Fruit fly (Drosophila melanogaster): ENCODE data around the gene CG5281.
A peak's percentile ranks its signal among the peaks of the same experiment; 100 is the strongest.

The CG5281 gene

DNA sequence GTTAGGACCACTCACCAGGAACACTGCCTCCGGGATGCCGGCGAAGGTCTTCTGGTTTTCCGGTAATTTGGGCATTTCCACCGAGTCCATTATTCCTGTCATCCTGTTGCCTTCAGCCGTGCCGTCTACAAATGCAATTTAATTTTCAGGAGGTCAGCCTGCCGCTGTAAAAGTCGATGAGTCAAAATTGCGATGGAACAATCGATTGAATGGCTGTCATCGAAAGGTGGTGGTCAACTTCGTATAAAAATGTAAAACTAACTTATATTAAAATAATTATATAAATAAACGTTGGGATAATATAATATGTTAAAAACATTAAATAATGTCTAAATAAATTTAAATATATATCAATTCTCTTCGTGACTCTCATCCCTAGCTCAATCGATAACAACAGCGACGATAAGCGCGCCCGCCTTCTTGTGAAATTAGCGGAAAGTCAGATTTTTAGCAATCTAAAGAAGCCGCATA lies 25.9 kb upstream of the CG5281 start, which contains the start of the genes mgr and Irbp (continued):
- peak; percentile 82 for TF ChIP-seq ATbp (GFP tag; optimal IDR thresholded peaks at IDR 0.05)
- peak; percentile 8 for TF ChIP-seq CG7786 (GFP tag; optimal IDR thresholded peaks at IDR 0.05)
- no peak for TF ChIP-seq Hey (tag; optimal IDR thresholded peaks at IDR 0.05)
- TF ChIP-seq al (GFP tag; IDR thresholded peaks at IDR 0.05): peak; percentile 95
- no peak for TF ChIP-seq CG4282 (GFP tag; optimal IDR thresholded peaks at IDR 0.05)
- TF ChIP-seq CG1529 (GFP tag; optimal IDR thresholded peaks at IDR 0.05): peak; percentile 66
- TF ChIP-seq CG6683 (GFP tag; optimal IDR thresholded peaks at IDR 0.05): peak; percentile 81
- peak; percentile 95 for TF ChIP-seq CG7271 (tag; optimal IDR thresholded peaks at IDR 0.05)
- TF ChIP-seq Gsc (GFP tag; IDR thresholded peaks at IDR 0.05): peak; percentile 53
- TF ChIP-seq CG13287 (GFP tag; IDR thresholded peaks at IDR 0.05; ENCODE audit: partially characterized antibody): peak; percentile 93
- peak; percentile 82 for TF ChIP-seq Poxn (GFP tag; IDR thresholded peaks at IDR 0.05)
- peak; percentile 90 for TF ChIP-seq C15 (GFP tag; IDR thresholded peaks at IDR 0.05)
- TF ChIP-seq eve (GFP tag; optimal IDR thresholded peaks at IDR 0.05): no peak
- TF ChIP-seq Nf-YC (tag; optimal IDR thresholded peaks at IDR 0.05): peak; percentile 77
- TF ChIP-seq CG16813 (GFP tag; IDR thresholded peaks at IDR 0.05; ENCODE audit: partially characterized antibody): peak; percentile 83
- peak; percentile 77 for TF ChIP-seq sens-2 (GFP tag; IDR thresholded peaks at IDR 0.05)
- peak; percentile 68 for TF ChIP-seq Dp (GFP tag; optimal IDR thresholded peaks at IDR 0.05)
- no peak for TF ChIP-seq dmrt99B (tag; optimal IDR thresholded peaks at IDR 0.05)
- peak; percentile 90 for TF ChIP-seq kay (GFP tag; optimal IDR thresholded peaks at IDR 0.05)
- peak; percentile 69 for TF ChIP-seq nerfin-2 (GFP tag; IDR thresholded peaks at IDR 0.05; ENCODE audit: partially characterized antibody)
- TF ChIP-seq CG15696 (tag; optimal IDR thresholded peaks at IDR 0.05): peak; percentile 95
- no peak for TF ChIP-seq aop (GFP tag; IDR thresholded peaks at IDR 0.05)
- peak; percentile 85 for TF ChIP-seq CG18764 (GFP tag; optimal IDR thresholded peaks at IDR 0.05)
- peak; percentile 73 for TF ChIP-seq trh (GFP tag; optimal IDR thresholded peaks at IDR 0.05)
- peak; percentile 91 for TF ChIP-seq Taf1 (GFP tag; IDR thresholded peaks at IDR 0.05)
- no peak for TF ChIP-seq h (optimal IDR thresholded peaks at IDR 0.05)
- TF ChIP-seq Rfx (GFP tag; IDR thresholded peaks at IDR 0.05): peak; percentile 97
- peak; percentile 84 for TF ChIP-seq fd102C (GFP tag; optimal IDR thresholded peaks at IDR 0.05)
- TF ChIP-seq CG10147 (GFP tag; optimal IDR thresholded peaks at IDR 0.05): peak; percentile 92
- TF ChIP-seq MESR4 (GFP tag; optimal IDR thresholded peaks at IDR 0.05): peak; percentile 73
- peak; percentile 83 for TF ChIP-seq unc-4 (GFP tag; IDR thresholded peaks at IDR 0.05; ENCODE audit: partially characterized antibody)
- no peak for TF ChIP-seq abd-A (tag; optimal IDR thresholded peaks at IDR 0.05)
- TF ChIP-seq CG31224 (GFP tag; IDR thresholded peaks at IDR 0.05): peak; percentile 85
- no peak for TF ChIP-seq CG4854 (GFP tag; optimal IDR thresholded peaks at IDR 0.05)
- no peak for TF ChIP-seq Lpt (GFP tag; optimal IDR thresholded peaks at IDR 0.05)
- TF ChIP-seq tio (GFP tag; optimal IDR thresholded peaks at IDR 0.05): no peak
- TF ChIP-seq lilli (GFP tag; optimal IDR thresholded peaks at IDR 0.05): peak; percentile 86
- peak; percentile 85 for TF ChIP-seq CG11723 (GFP tag; optimal IDR thresholded peaks at IDR 0.05)
- TF ChIP-seq schlank (tag; optimal IDR thresholded peaks at IDR 0.05): peak; percentile 66
- TF ChIP-seq CG6175 (GFP tag; IDR thresholded peaks at IDR 0.05): peak; percentile 85
- peak; percentile 82 for TF ChIP-seq toy (GFP tag; IDR thresholded peaks at IDR 0.05)
- peak; percentile 78; the same call in 2 of the 3 replicates for TF ChIP-seq CG2889 (GFP tag; IDR thresholded peaks at IDR 0.05)
- peak; percentile 87 for TF ChIP-seq Max (GFP tag; optimal IDR thresholded peaks at IDR 0.05)
- peak; percentile 91 for TF ChIP-seq CG34224 (GFP tag; IDR thresholded peaks at IDR 0.05; ENCODE audit: partially characterized antibody)
- peak; percentile 92 for TF ChIP-seq Hr3 (GFP tag; optimal IDR thresholded peaks at IDR 0.05)
- peak; percentile 92 for TF ChIP-seq grau (tag; optimal IDR thresholded peaks at IDR 0.05)
- peak; percentile 78 for TF ChIP-seq salm (tag; optimal IDR thresholded peaks at IDR 0.05)
- peak; percentile 90 for TF ChIP-seq CG10959 (GFP tag; IDR thresholded peaks at IDR 0.05)
- no peak for TF ChIP-seq mirr (GFP tag; optimal IDR thresholded peaks at IDR 0.05)
- TF ChIP-seq cwo (GFP tag; optimal IDR thresholded peaks at IDR 0.05): peak; percentile 87
- peak; percentile 76 for TF ChIP-seq CG9437 (GFP tag; optimal IDR thresholded peaks at IDR 0.05)

All from whole organism, embryonic.